Worm (Caenorhabditis elegans) whole organism, L4 larva: ENCODE measurements around the gene C05G5.2.

ENCODE experiments used
- fkh-10 ChIP-seq: fragments of 150-350 bp; optimal IDR thresholded peaks from 2 replicates; lab custom pipeline; 2014; ENCODE audit warnings: missing biosample characterization, missing genetic modification reagents, missing genetic modification characterization
- nhr-28 ChIP-seq: fragments of 150-350 bp; optimal IDR thresholded peaks from 2 replicates; lab custom pipeline; 2014; ENCODE audit warnings: missing biosample characterization, missing genetic modification characterization
- pha-4 ChIP-seq, 2 experiments: fragments of 150-350 bp in 1 of 2; fragments of 200-800 bp in 1 of 2; sonication (Bioruptor generic) in 1 of 2; IDR thresholded peaks in 1 of 2; optimal IDR thresholded peaks in 1 of 2; 2 replicates each; pipeline versions ENCODE4 v1.3.6 to Lab custom; 2014 to 2022; ENCODE audit warnings: missing genetic modification characterization in 2 of 2, missing genetic modification reagents in 2 of 2, missing biosample characterization in 1 of 2, missing compliant biosample characterization in 1 of 2

DNA sequence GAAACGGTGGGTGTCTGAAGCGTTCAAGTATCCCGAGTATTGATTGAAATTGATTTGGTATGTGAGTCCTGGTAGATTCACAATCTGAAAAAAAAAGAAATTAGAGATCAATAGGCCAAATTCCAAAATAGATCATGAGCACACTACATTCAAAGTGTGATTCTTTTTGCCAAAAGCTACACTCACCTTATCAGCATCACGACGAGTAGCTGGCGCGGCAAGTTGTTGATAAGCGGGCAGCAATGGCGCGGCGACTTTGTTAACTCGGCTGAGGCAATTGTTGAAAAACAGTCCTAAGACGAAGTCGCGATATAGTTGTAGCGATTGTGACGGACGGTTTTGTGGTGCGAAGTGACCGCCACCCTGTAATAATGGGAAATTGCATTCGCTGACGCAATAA, 21.9 kb downstream of the C05G5.2 start:
- TF ChIP-seq fkh-10 (no peak), pha-4 (GFP tag; IDR thresholded peaks at IDR 0.05; lab: Robert Waterston, UW) (no peak), pha-4 (tag; optimal IDR thresholded peaks at IDR 0.05; lab: Kevin White, UChicago) (no peak), nhr-28 (tag; lab: Kevin White, UChicago) (peak; percentile 79)
